Fruit fly (Drosophila melanogaster) whole organism, wandering third instar larva: ENCODE results near the gene CG34165.

Experiments
- CrebA ChIP-seq: fragments of 200-800 bp; sonication (Bioruptor generic); optimal IDR thresholded peaks from 2 replicates; lab custom pipeline; 2016; ENCODE audit warnings: missing biosample characterization, mild to moderate bottlenecking, missing genetic modification characterization, borderline replicate concordance
- GATAd ChIP-seq: sonication (Bioruptor generic); optimal IDR thresholded peaks from 2 replicates; lab custom pipeline; 2016; ENCODE audit warnings: missing biosample characterization, missing genetic modification characterization
- HLH106 ChIP-seq: fragments of 200-800 bp; optimal IDR thresholded peaks from 3 replicates; lab custom pipeline; 2019; ENCODE audit warnings: missing biosample characterization, mild to moderate bottlenecking, missing genetic modification characterization, moderate library complexity
- Hr78 ChIP-seq: fragments of >200 bp; optimal IDR thresholded peaks from 2 replicates; lab custom pipeline; 2017; ENCODE audit warnings: missing biosample characterization, missing genetic modification characterization
- Mio ChIP-seq: sonication (Bioruptor generic); optimal IDR thresholded peaks from 2 replicates; lab custom pipeline; 2016; ENCODE audit warnings: missing biosample characterization, missing genetic modification characterization
- OdsH ChIP-seq: fragments of 200-800 bp; sonication (Bioruptor generic); optimal IDR thresholded peaks from 2 replicates; lab custom pipeline; 2016; ENCODE audit warnings: missing biosample characterization, mild to moderate bottlenecking, missing genetic modification characterization
- Rel ChIP-seq, 2 experiments: fragments of 200-800 bp; sonication (Bioruptor generic) in 1 of 2; optimal IDR thresholded peaks; 2 replicates in 1 of 2; 3 replicates in 1 of 2; lab custom pipeline; 2016 to 2019; ENCODE audit warnings: mild to moderate bottlenecking in 2 of 2, missing biosample characterization in 2 of 2, missing genetic modification characterization in 2 of 2, moderate library complexity in 1 of 2
- dl ChIP-seq, 2 experiments: fragments of 175-275, 200-275 bp in 1 of 2; fragments of 200-275 bp in 1 of 2; sonication (Bioruptor generic); optimal IDR thresholded peaks; lab custom pipeline; 2018; ENCODE audit warnings: mild to moderate bottlenecking in 2 of 2, missing biosample characterization in 2 of 2, missing genetic modification characterization in 2 of 2, moderate library complexity in 2 of 2; ENCODE audit not compliant: partially characterized antibody in 2 of 2, insufficient read depth in 1 of 2
- ey ChIP-seq: fragments of 200-800 bp; sonication (Bioruptor generic); optimal IDR thresholded peaks from 2 replicates; lab custom pipeline; 2016; ENCODE audit warnings: missing biosample characterization, missing genetic modification characterization
- fru ChIP-seq: fragments of 200-800 bp; sonication (Bioruptor generic); optimal IDR thresholded peaks from 3 replicates; lab custom pipeline; 2016; ENCODE audit warnings: missing biosample characterization, mild to moderate bottlenecking, missing genetic modification characterization
- h ChIP-seq: fragments of 200-800 bp; sonication (Bioruptor generic); optimal IDR thresholded peaks from 3 replicates; lab custom pipeline; 2016; ENCODE audit warnings: missing biosample characterization, mild to moderate bottlenecking, missing genetic modification characterization
- lola ChIP-seq: fragments of >200 bp; optimal IDR thresholded peaks from 2 replicates; lab custom pipeline; 2017; ENCODE audit warnings: missing biosample characterization, missing genetic modification characterization
- psq ChIP-seq: fragments of 200-800 bp; sonication (Bioruptor generic); optimal IDR thresholded peaks from 3 replicates; lab custom pipeline; 2017; ENCODE audit warnings: missing biosample characterization, mild to moderate bottlenecking, missing genetic modification characterization, moderate library complexity
- usp ChIP-seq: fragments of >200 bp; optimal IDR thresholded peaks from 2 replicates; lab custom pipeline; 2017; ENCODE audit warnings: missing biosample characterization, missing genetic modification characterization

- no peak for TF ChIP-seq HLH106 (tag; lab: Kevin White, UChicago)
- TF ChIP-seq GATAd (GFP tag; lab: Kevin White, UChicago) = no peak
- TF ChIP-seq ey = no peak
- TF ChIP-seq Rel (GFP tag; optimal IDR thresholded peaks at IDR 0.05; lab: Kevin White, UChicago) = no peak
- TF ChIP-seq Rel (tag; optimal IDR thresholded peaks at IDR 0.05; lab: Kevin White, UChicago) = no peak
- TF ChIP-seq Mio = no peak
- TF ChIP-seq CrebA (GFP tag; lab: Kevin White, UChicago) = no peak
- TF ChIP-seq psq (GFP tag; lab: Kevin White, UChicago) = no peak
- TF ChIP-seq OdsH (GFP tag; lab: Kevin White, UChicago) = no peak
- no peak for TF ChIP-seq lola (GFP tag; lab: Kevin White, UChicago)
- TF ChIP-seq dl (GFP tag; optimal IDR thresholded peaks at IDR 0.05; lab: Kevin White, UChicago; ENCODE audit: insufficient read depth in 1 of 2, partially characterized antibody in 2 of 2) = no peak
- no peak for TF ChIP-seq h (GFP tag; lab: Kevin White, UChicago)
- no peak for TF ChIP-seq usp (GFP tag; lab: Kevin White, UChicago)
- no peak for TF ChIP-seq fru (GFP tag; lab: Kevin White, UChicago)
- no peak for TF ChIP-seq Hr78 (GFP tag; lab: Kevin White, UChicago)
Observed at dm6 chr2L:14673601-14674006, 39.9 kb upstream of the CG34165 start.
